In the genomic region with DNA sequence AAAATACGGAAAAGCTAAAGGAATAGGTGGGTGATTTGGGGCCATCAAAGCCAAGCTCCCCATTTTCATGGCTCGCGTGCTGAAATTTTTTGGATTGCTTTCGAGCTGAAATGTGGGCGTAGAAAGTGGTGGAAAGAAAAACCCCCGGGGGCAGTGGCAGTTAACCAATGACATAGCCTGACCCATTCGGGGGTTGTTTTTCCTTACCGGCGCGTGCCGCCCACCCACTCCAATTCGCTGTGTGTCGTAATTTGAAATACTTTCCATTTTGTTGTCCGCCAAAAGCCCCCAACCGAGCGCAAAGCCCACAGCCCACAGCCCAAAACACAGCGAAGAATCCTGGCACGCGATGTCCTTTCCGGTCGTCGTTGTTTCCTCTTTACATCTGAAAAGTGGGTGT, we compare ENCODE assay signal across 2 fruit fly cellular contexts.
TF ChIP-seq lines count a peak whose summit lies in the region.

No protein-coding gene starts in this region.

- TF ChIP-seq CTCF in whole organism, embryonic (GFP tag; optimal IDR thresholded peaks at IDR 0.05; lab: Kevin White, UChicago) = no peak

TF ChIP-seq in whole organism, adult, 20 proteins besides CTCF, POLR2A, EP300 and RAD21:
- TF ChIP-seq CG11617 (GFP tag; optimal IDR thresholded peaks at IDR 0.05; lab: Kevin White, UChicago) (no peak), kay (GFP tag; lab: Kevin White, UChicago; ENCODE audit: borderline replicate concordance) (peak; percentile 4)

TF ChIP-seq in whole organism, embryonic, 481 proteins besides CTCF, POLR2A, EP300 and RAD21:
- TF ChIP-seq Nf-YB (GFP tag; optimal IDR thresholded peaks at IDR 0.05; lab: Kevin White, UChicago) = peak; percentile 88
- TF ChIP-seq CG31224 (GFP tag; IDR thresholded peaks at IDR 0.05; lab: Robert Waterston, UW) = no peak
- TF ChIP-seq seq (GFP tag; IDR thresholded peaks at IDR 0.05; lab: Robert Waterston, UW) = 0 out of 2 replicates have a peak, but pooled peaks have one; percentile 26
- peak; percentile 86 for TF ChIP-seq Nf-YC (tag; optimal IDR thresholded peaks at IDR 0.05; lab: Kevin White, UChicago)
- TF ChIP-seq CG4328 (GFP tag; optimal IDR thresholded peaks at IDR 0.05; lab: Kevin White, UChicago) = no peak
